Worm (Caenorhabditis elegans): Measurements from ENCODE around the gene C07B5.6.

Gene C07B5.6

ce11 chrX:9551112-9551511, 32.3 kb downstream of the C07B5.6 start (continued):
- TF ChIP-seq unc-62 (GFP tag; optimal IDR thresholded peaks at IDR 0.05 in 1 of 2) = peak in 1 of 2 experiments; percentile 25
- TF ChIP-seq unc-62 (tag; optimal IDR thresholded peaks at IDR 0.05) = no peak
- no peak for TF ChIP-seq ctbp-1 (GFP tag; IDR thresholded peaks at IDR 0.05)
- peak; percentile 38; the same call in 1 of the 2 replicates for TF ChIP-seq set-16 (GFP tag; IDR thresholded peaks at IDR 0.05)
- TF ChIP-seq nhr-111 (GFP tag; optimal IDR thresholded peaks at IDR 0.05) = no peak
- peak; percentile 7 for TF ChIP-seq jun-1 (tag; optimal IDR thresholded peaks at IDR 0.05)
- no peak for TF ChIP-seq daf-19 (GFP tag; conservative IDR thresholded peaks at IDR 0.05)
- TF ChIP-seq mes-2 (tag; optimal IDR thresholded peaks at IDR 0.05; ENCODE audit: poor library complexity, severe bottlenecking) = peak; percentile 36
- peak in 1 of 2 experiments; percentile 60 for TF ChIP-seq hif-1 (tag; optimal IDR thresholded peaks at IDR 0.05)
- TF ChIP-seq hmg-1.1 (GFP tag; IDR thresholded peaks at IDR 0.05) = peak; percentile 67
- no peak for TF ChIP-seq ZK337.2 (GFP tag; IDR thresholded peaks at IDR 0.05)
- peak; percentile 26 for TF ChIP-seq fkh-10 (GFP tag; optimal IDR thresholded peaks at IDR 0.05)
- peak; percentile 92 for TF ChIP-seq aha-1 (tag)
- peak in 1 of 2 experiments; percentile 50 for TF ChIP-seq lsy-2 (tag; optimal IDR thresholded peaks at IDR 0.05)
- TF ChIP-seq F37D6.2 (tag; optimal IDR thresholded peaks at IDR 0.05) = peak; percentile 3
- TF ChIP-seq zip-11 (GFP tag; IDR thresholded peaks at IDR 0.05) = no peak
- no peak for TF ChIP-seq madf-9 (GFP tag; conservative IDR thresholded peaks at IDR 0.05)
- no peak for TF ChIP-seq zfp-2 (tag; optimal IDR thresholded peaks at IDR 0.05)
- peak; percentile 64 to 96 for TF ChIP-seq mdl-1 (tag; optimal IDR thresholded peaks at IDR 0.05)
- 0 out of 2 replicates have a peak, but pooled peaks have one; percentile 17 for TF ChIP-seq vab-7 (GFP tag; IDR thresholded peaks at IDR 0.05)
- no peak for TF ChIP-seq D1046.2 (GFP tag; IDR thresholded peaks at IDR 0.05)
- TF ChIP-seq daf-16 (GFP tag; optimal IDR thresholded peaks at IDR 0.05) = peak in 1 of 2 experiments; percentile 2
- TF ChIP-seq daf-16 (tag; optimal IDR thresholded peaks at IDR 0.05) = peak; percentile 92
- peak; percentile 77 for TF ChIP-seq dve-1 (tag; optimal IDR thresholded peaks at IDR 0.05; ENCODE audit: insufficient read depth)
- peak; percentile 73 for TF ChIP-seq dmd-6 (GFP tag; IDR thresholded peaks at IDR 0.05)
- 0 out of 2 replicates have a peak, but pooled peaks have one; percentile 49 for TF ChIP-seq php-3 (GFP tag; IDR thresholded peaks at IDR 0.05)
- TF ChIP-seq nhr-28 (tag; optimal IDR thresholded peaks at IDR 0.05) = peak; percentile 66
- no peak for TF ChIP-seq attf-4 (tag; optimal IDR thresholded peaks at IDR 0.05)
- TF ChIP-seq hlh-30 (tag; optimal IDR thresholded peaks at IDR 0.05; ENCODE audit: insufficient read depth) = peak; percentile 89
- no peak for TF ChIP-seq madf-5 (GFP tag; IDR thresholded peaks at IDR 0.05)
- 0 out of 2 replicates have a peak, but pooled peaks have one; percentile 45 for TF ChIP-seq lin-1 (GFP tag; IDR thresholded peaks at IDR 0.05)
- TF ChIP-seq ama-1 (optimal IDR thresholded peaks at IDR 0.05) = no peak
- no peak for TF ChIP-seq cey-2 (tag; optimal IDR thresholded peaks at IDR 0.05; ENCODE audit: borderline replicate concordance, insufficient read depth)

ce11 chrX:9552404-9552803, 33.6 kb downstream of the C07B5.6 start:
- TF ChIP-seq madf-9 (GFP tag; conservative IDR thresholded peaks at IDR 0.05) = 0 out of 2 replicates have a peak, but pooled peaks have one; percentile 4
- TF ChIP-seq arid-1 (GFP tag; conservative IDR thresholded peaks at IDR 0.05) = no peak
- no peak for TF ChIP-seq zip-11 (GFP tag; IDR thresholded peaks at IDR 0.05)
- TF ChIP-seq dmd-6 (GFP tag; IDR thresholded peaks at IDR 0.05) = peak; percentile 44; the same call in 1 of the 2 replicates
- TF ChIP-seq nhr-237 (tag; optimal IDR thresholded peaks at IDR 0.05) = no peak
- TF ChIP-seq aha-1 (tag) = peak; percentile 95
- peak; percentile 81 for TF ChIP-seq hlh-30 (tag; optimal IDR thresholded peaks at IDR 0.05; ENCODE audit: insufficient read depth)
- TF ChIP-seq D1046.2 (GFP tag; IDR thresholded peaks at IDR 0.05) = no peak
- TF ChIP-seq lsy-2 (tag; optimal IDR thresholded peaks at IDR 0.05) = peak in 1 of 2 experiments; percentile 27
- no peak for TF ChIP-seq saeg-2 (GFP tag; IDR thresholded peaks at IDR 0.05)
- peak; percentile 46 for TF ChIP-seq mxl-3 (GFP tag; optimal IDR thresholded peaks at IDR 0.05)
- TF ChIP-seq unc-62 (GFP tag; optimal IDR thresholded peaks at IDR 0.05 in 1 of 2) = no peak
- TF ChIP-seq unc-62 (tag; optimal IDR thresholded peaks at IDR 0.05) = no peak
- TF ChIP-seq unc-39 (tag; optimal IDR thresholded peaks at IDR 0.05) = no peak
- peak; percentile 28; the same call in 1 of the 2 replicates for TF ChIP-seq lin-38 (GFP tag; IDR thresholded peaks at IDR 0.05)
- peak; percentile 4 to 40 for TF ChIP-seq mdl-1 (tag; optimal IDR thresholded peaks at IDR 0.05)
- peak; percentile 40; the same call in 1 of the 2 replicates for TF ChIP-seq ceh-20 (GFP tag; IDR thresholded peaks at IDR 0.05)
- no peak for TF ChIP-seq snpc-4 (tag; optimal IDR thresholded peaks at IDR 0.05)
- TF ChIP-seq spr-1 (tag; optimal IDR thresholded peaks at IDR 0.05) = no peak
- TF ChIP-seq hif-1 (tag; optimal IDR thresholded peaks at IDR 0.05) = no peak
- peak; percentile 79 for TF ChIP-seq set-16 (GFP tag; IDR thresholded peaks at IDR 0.05)
- no peak for TF ChIP-seq nhr-41 (GFP tag; IDR thresholded peaks at IDR 0.05)
- TF ChIP-seq Y5F2A.4 (GFP tag; optimal IDR thresholded peaks at IDR 0.05) = no peak
- no peak for TF ChIP-seq Y105C5A.15 (GFP tag; IDR thresholded peaks at IDR 0.05)
- TF ChIP-seq dve-1 (tag; optimal IDR thresholded peaks at IDR 0.05; ENCODE audit: insufficient read depth) = peak; percentile 44
- TF ChIP-seq php-3 (GFP tag; IDR thresholded peaks at IDR 0.05) = no peak
- TF ChIP-seq hmg-1.1 (GFP tag; IDR thresholded peaks at IDR 0.05) = peak; percentile 55
- TF ChIP-seq unc-130 (GFP tag; optimal IDR thresholded peaks at IDR 0.05) = no peak
- TF ChIP-seq Y75B8A.6 (GFP tag; IDR thresholded peaks at IDR 0.05) = no peak
- no peak for TF ChIP-seq vab-7 (GFP tag; IDR thresholded peaks at IDR 0.05)
- no peak for TF ChIP-seq F37D6.2 (tag; optimal IDR thresholded peaks at IDR 0.05)
- peak; percentile 69 for TF ChIP-seq nhr-28 (tag; optimal IDR thresholded peaks at IDR 0.05)

Data from whole organism, L4 larva.